Fruit fly (Drosophila melanogaster): ENCODE results near the gene PTPMT1.

PTPMT1 gene

DNA sequence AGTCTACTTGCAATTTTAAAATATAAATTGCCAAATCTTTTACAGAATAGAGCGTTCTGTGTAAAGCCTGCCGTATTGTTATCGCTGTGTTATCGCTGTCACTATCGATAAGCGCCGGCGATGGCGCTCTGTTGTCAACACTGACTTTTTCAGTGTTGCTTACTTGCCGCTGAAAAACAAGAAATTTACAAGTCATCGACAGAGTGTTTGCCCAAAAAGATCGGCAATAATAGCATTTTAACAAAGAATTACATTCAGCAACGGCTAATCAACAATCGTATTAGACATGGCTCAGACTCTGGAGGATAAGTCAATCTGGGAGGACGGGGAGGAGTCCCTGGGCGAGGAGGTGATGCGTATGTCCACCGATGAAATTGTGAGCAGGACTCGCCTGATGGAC, 5.4 kb upstream of the PTPMT1 start, which contains the start of the genes RanBP3 and Rpt5 (continued):
- TF ChIP-seq CG2678 (tag; optimal IDR thresholded peaks at IDR 0.05) (no peak), CG32532 (GFP tag; IDR thresholded peaks at IDR 0.05) (peak; percentile 60; the same call in 1 of the 2 replicates), Awh (GFP tag; IDR thresholded peaks at IDR 0.05) (no peak), CG9797 (GFP tag; optimal IDR thresholded peaks at IDR 0.05) (peak; percentile 40), gfzf (GFP tag; optimal IDR thresholded peaks at IDR 0.05) (peak; percentile 27), CG6689 (GFP tag; IDR thresholded peaks at IDR 0.05) (no peak), ttk (GFP tag; IDR thresholded peaks at IDR 0.05) (no peak; the same call in 1 of the 2 replicates), CG11398 (GFP tag; optimal IDR thresholded peaks at IDR 0.05) (peak; percentile 52), cas (GFP tag; IDR thresholded peaks at IDR 0.05) (no peak), CG11085 (GFP tag; IDR thresholded peaks at IDR 0.05) (peak; percentile 66), gro (GFP tag; optimal IDR thresholded peaks at IDR 0.05) (peak; percentile 70), crp (GFP tag; optimal IDR thresholded peaks at IDR 0.05) (peak in 1 of 2 experiments; percentile 28), CG7839 (tag; optimal IDR thresholded peaks at IDR 0.05) (no peak), CG10979 (tag; optimal IDR thresholded peaks at IDR 0.05) (peak; percentile 32), ind (GFP tag; optimal IDR thresholded peaks at IDR 0.05) (peak; percentile 60), nmo (GFP tag; optimal IDR thresholded peaks at IDR 0.05) (peak; percentile 35), Hmx (GFP tag; optimal IDR thresholded peaks at IDR 0.05) (no peak), CG10565 (GFP tag; optimal IDR thresholded peaks at IDR 0.05) (no peak), CG1233 (GFP tag; optimal IDR thresholded peaks at IDR 0.05) (peak; percentile 27), CG11696 (GFP tag; IDR thresholded peaks at IDR 0.05) (no peak), CG1602 (GFP tag; optimal IDR thresholded peaks at IDR 0.05) (no peak), CG43689 (GFP tag; IDR thresholded peaks at IDR 0.05) (no peak), tgo (GFP tag; IDR thresholded peaks at IDR 0.05) (no peak), Dip2 (GFP tag; IDR thresholded peaks at IDR 0.05) (no peak), CG6254 (GFP tag; optimal IDR thresholded peaks at IDR 0.05) (no peak), Meics (GFP tag; optimal IDR thresholded peaks at IDR 0.05) (no peak), zen2 (GFP tag; IDR thresholded peaks at IDR 0.05; ENCODE audit: partially characterized antibody) (peak; percentile 76), CG10959 (GFP tag; IDR thresholded peaks at IDR 0.05) (no peak), Usf (GFP tag; optimal IDR thresholded peaks at IDR 0.05) (no peak), PHDP (tag; optimal IDR thresholded peaks at IDR 0.05) (no peak), CG30431 (GFP tag; optimal IDR thresholded peaks at IDR 0.05) (no peak), HLH4C (GFP tag; IDR thresholded peaks at IDR 0.05; ENCODE audit: partially characterized antibody) (peak; percentile 81), dysf (GFP tag; IDR thresholded peaks at IDR 0.05) (peak; percentile 35; the same call in 1 of the 3 replicates), CG9817 (tag; optimal IDR thresholded peaks at IDR 0.05) (peak; percentile 38), Trl (optimal IDR thresholded peaks at IDR 0.05) (no peak), Trl (GFP tag; optimal IDR thresholded peaks at IDR 0.05) (peak; percentile 50), Asciz (GFP tag; optimal IDR thresholded peaks at IDR 0.05) (no peak), bab2 (GFP tag; optimal IDR thresholded peaks at IDR 0.05) (peak; percentile 21), CG34224 (GFP tag; IDR thresholded peaks at IDR 0.05; ENCODE audit: partially characterized antibody) (peak; percentile 92), unpg (GFP tag; optimal IDR thresholded peaks at IDR 0.05) (no peak), CG12942 (GFP tag; optimal IDR thresholded peaks at IDR 0.05) (peak; percentile 32), ash1 (GFP tag; optimal IDR thresholded peaks at IDR 0.05) (no peak), CG8944 (GFP tag; optimal IDR thresholded peaks at IDR 0.05) (peak; percentile 26), ranshi (GFP tag; IDR thresholded peaks at IDR 0.05) (no peak), fd96Cb (tag; optimal IDR thresholded peaks at IDR 0.05) (no peak), dan (GFP tag; IDR thresholded peaks at IDR 0.05) (no peak), CG16779 (GFP tag; IDR thresholded peaks at IDR 0.05) (no peak), Six4 (GFP tag; optimal IDR thresholded peaks at IDR 0.05) (peak; percentile 14), CG13775 (GFP tag; optimal IDR thresholded peaks at IDR 0.05) (no peak), CG17186 (GFP tag; optimal IDR thresholded peaks at IDR 0.05) (peak; percentile 69), bbx (GFP tag; IDR thresholded peaks at IDR 0.05; ENCODE audit: partially characterized antibody) (peak; percentile 92), slbo (GFP tag; IDR thresholded peaks at IDR 0.05) (peak; percentile 83)
